Worm (Caenorhabditis elegans) whole organism, L1 larva: ENCODE results near the gene wrt-3.

Experiments used
- C34B4.2 ChIP-seq: sonication (generic microtip); optimal IDR thresholded peaks from 2 replicates; lab custom pipeline; 2017; ENCODE audit warnings: mild to moderate bottlenecking, missing genetic modification characterization, missing compliant biosample characterization
- F16B12.6 ChIP-seq: fragments of 150-350 bp; optimal IDR thresholded peaks from 2 replicates; lab custom pipeline; 2014; ENCODE audit warnings: missing biosample characterization, missing genetic modification characterization
- aha-1 ChIP-seq: fragments of 150-350 bp; optimal IDR thresholded peaks from 2 replicates; lab custom pipeline; 2014; ENCODE audit warnings: missing biosample characterization, missing genetic modification characterization
- alr-1 ChIP-seq: fragments of 200-800 bp; sonication (Bioruptor generic); optimal IDR thresholded peaks from 2 replicates; lab custom pipeline; 2018; ENCODE audit warnings: borderline replicate concordance, mild to moderate bottlenecking, missing genetic modification characterization, missing compliant biosample characterization
- ama-1 ChIP-seq: fragments of 150-350 bp; optimal IDR thresholded peaks from 2 replicates; lab custom pipeline; 2014
- blmp-1 ChIP-seq: fragments of 150-350 bp; optimal IDR thresholded peaks from 2 replicates; lab custom pipeline; 2014; ENCODE audit warnings: missing biosample characterization, missing genetic modification characterization
- ceh-63 ChIP-seq: fragments of 200-800 bp; sonication (Bioruptor generic); optimal IDR thresholded peaks from 2 replicates; lab custom pipeline; 2018; ENCODE audit warnings: mild to moderate bottlenecking, missing genetic modification characterization, missing compliant biosample characterization
- ceh-8 ChIP-seq: fragments of 200-800 bp; sonication (Bioruptor generic); optimal IDR thresholded peaks from 2 replicates; lab custom pipeline; 2018; ENCODE audit warnings: mild to moderate bottlenecking, missing genetic modification characterization, moderate library complexity, missing compliant biosample characterization
- ceh-82 ChIP-seq, 3 experiments: fragments of 150-350 bp in 1 of 3; sonication (generic microtip) in 2 of 3; optimal IDR thresholded peaks; 2 replicates each; lab custom pipeline; 2014 to 2017; ENCODE audit warnings: missing biosample characterization in 3 of 3, missing genetic modification characterization in 3 of 3
- ceh-88 ChIP-seq: fragments of 200-800 bp; sonication (Bioruptor generic); IDR thresholded peaks from 2 replicates; pipeline ENCODE4 v1.3.6; 2022; ENCODE audit warnings: missing genetic modification characterization, missing compliant biosample characterization
- ceh-90 ChIP-seq: sonication (generic microtip); optimal IDR thresholded peaks from 2 replicates; lab custom pipeline; 2016; ENCODE audit warnings: missing genetic modification characterization, missing compliant biosample characterization
- efl-1 ChIP-seq, 4 experiments: fragments of 150-350 bp; optimal IDR thresholded peaks in 3 of 4; peaks in 1 of 4; 1 replicate in 1 of 4; 2 replicates in 3 of 4; lab custom pipeline; 2014; ENCODE audit warnings: missing biosample characterization in 2 of 4, missing genetic modification characterization in 2 of 4, missing genetic modification reagents in 2 of 4
- efl-3 ChIP-seq: fragments of 200-800 bp; sonication (Bioruptor generic); optimal IDR thresholded peaks from 2 replicates; lab custom pipeline; 2018; ENCODE audit warnings: mild to moderate bottlenecking, missing genetic modification characterization, missing compliant biosample characterization
- egl-13 ChIP-seq: sonication (generic microtip); optimal IDR thresholded peaks from 2 replicates; lab custom pipeline; 2016; ENCODE audit warnings: missing genotype, missing genetic modification reagents, missing genetic modification characterization, missing compliant biosample characterization
- elt-2 ChIP-seq: sonication (generic microtip); optimal IDR thresholded peaks from 2 replicates; lab custom pipeline; 2016; ENCODE audit warnings: missing genetic modification characterization, mild to moderate bottlenecking, inconsistent platforms, missing compliant biosample characterization, missing genetic modification reagents
- ets-5 ChIP-seq: fragments of 200-800 bp; sonication (Bioruptor generic); IDR thresholded peaks from 2 replicates; pipeline ENCODE4 v1.3.6; 2022; ENCODE audit warnings: missing genetic modification characterization, missing compliant biosample characterization
- fos-1 ChIP-seq: fragments of 150-350 bp; optimal IDR thresholded peaks from 2 replicates; lab custom pipeline; 2014; ENCODE audit warnings: missing biosample characterization, missing genetic modification characterization
- grh-1 ChIP-seq: fragments of 200-800 bp; sonication (Bioruptor generic); IDR thresholded peaks from 2 replicates; pipeline ENCODE4 v1.3.6; 2022; ENCODE audit warnings: missing genetic modification reagents, missing genetic modification characterization, missing compliant biosample characterization
- hlh-4 ChIP-seq: sonication (generic microtip); optimal IDR thresholded peaks from 2 replicates; lab custom pipeline; 2016; ENCODE audit warnings: mild to moderate bottlenecking, missing genetic modification characterization, missing compliant biosample characterization
- hpl-2 ChIP-seq: fragments of 150-350 bp; optimal IDR thresholded peaks from 2 replicates; lab custom pipeline; 2014; ENCODE audit warnings: missing biosample characterization, missing genetic modification reagents, missing genetic modification characterization
- isw-1 ChIP-seq: fragments of 200-800 bp; sonication (Bioruptor generic); IDR thresholded peaks from 2 replicates; pipeline ENCODE4 v1.3.6; 2022; ENCODE audit warnings: missing genetic modification characterization, missing compliant biosample characterization
- jun-1 ChIP-seq: fragments of 150-350 bp; optimal IDR thresholded peaks from 2 replicates; lab custom pipeline; 2014; ENCODE audit warnings: missing biosample characterization, missing genetic modification reagents, missing genetic modification characterization
- lin-14 ChIP-seq: fragments of 200-800 bp; sonication (Bioruptor generic); optimal IDR thresholded peaks from 2 replicates; lab custom pipeline; 2018; ENCODE audit warnings: mild to moderate bottlenecking, missing genetic modification characterization, moderate library complexity, missing compliant biosample characterization
- lin-15B ChIP-seq: fragments of 150-350 bp; sonication (generic microtip); optimal IDR thresholded peaks from 3 replicates; lab custom pipeline; 2014; ENCODE audit warnings: missing biosample characterization, missing genetic modification characterization
- lin-39 ChIP-seq: fragments of 150-350 bp; optimal IDR thresholded peaks from 2 replicates; lab custom pipeline; 2014; ENCODE audit warnings: missing biosample characterization, missing genetic modification reagents, missing genetic modification characterization
- lir-3 ChIP-seq: sonication (generic microtip); optimal IDR thresholded peaks from 2 replicates; lab custom pipeline; 2016; ENCODE audit warnings: mild to moderate bottlenecking, missing genetic modification characterization, moderate library complexity, missing compliant biosample characterization; ENCODE audit not compliant: poor library complexity
- lsy-2 ChIP-seq, 2 experiments: fragments of 150-350 bp; optimal IDR thresholded peaks; 2 replicates each; lab custom pipeline; 2014; ENCODE audit warnings: missing biosample characterization in 2 of 2, missing genetic modification characterization in 2 of 2
- mab-9 ChIP-seq: fragments of 200-800 bp; sonication (Bioruptor generic); IDR thresholded peaks from 2 replicates; pipeline ENCODE4 v1.3.6; 2022; ENCODE audit warnings: missing genetic modification reagents, missing genetic modification characterization, missing compliant biosample characterization
- mdl-1 ChIP-seq, 2 experiments: fragments of 150-350 bp; optimal IDR thresholded peaks; 2 replicates each; lab custom pipeline; 2014 to 2017; ENCODE audit warnings: missing biosample characterization in 2 of 2, missing genetic modification characterization in 2 of 2, inconsistent platforms in 1 of 2
- nhr-12 ChIP-seq: sonication (generic microtip); optimal IDR thresholded peaks from 2 replicates; lab custom pipeline; 2017; ENCODE audit warnings: missing biosample characterization, missing genetic modification characterization
- nhr-19 ChIP-seq: fragments of 200-800 bp; sonication (Bioruptor generic); conservative IDR thresholded peaks from 2 replicates; pipeline ENCODE4 v1.3.6; 2022; ENCODE audit warnings: missing genetic modification characterization, missing compliant biosample characterization
- nhr-47 ChIP-seq: sonication (generic microtip); optimal IDR thresholded peaks from 2 replicates; lab custom pipeline; 2016; ENCODE audit warnings: mild to moderate bottlenecking, missing genetic modification characterization, moderate library complexity, missing compliant biosample characterization
- nhr-71 ChIP-seq: sonication (generic microtip); optimal IDR thresholded peaks from 2 replicates; lab custom pipeline; 2016; ENCODE audit warnings: mild to moderate bottlenecking, missing genetic modification characterization, moderate library complexity, missing compliant biosample characterization
- nhr-76 ChIP-seq: sonication (generic microtip); optimal IDR thresholded peaks from 2 replicates; lab custom pipeline; 2017; ENCODE audit warnings: missing biosample characterization, missing genetic modification characterization
- nhr-85 ChIP-seq: sonication (generic microtip); peaks from one replicate; lab custom pipeline; 2016; ENCODE audit warnings: missing genetic modification characterization, inconsistent platforms, missing compliant biosample characterization
- nhr-90 ChIP-seq: sonication (generic microtip); optimal IDR thresholded peaks from 2 replicates; lab custom pipeline; 2016; ENCODE audit warnings: mild to moderate bottlenecking, missing genetic modification characterization, missing compliant biosample characterization; ENCODE audit not compliant: poor library complexity
- rnt-1 ChIP-seq: sonication (generic microtip); optimal IDR thresholded peaks from 2 replicates; lab custom pipeline; 2016; ENCODE audit warnings: mild to moderate bottlenecking, missing genetic modification characterization, moderate library complexity, missing compliant biosample characterization
- snpc-4 ChIP-seq: fragments of 150-350 bp; optimal IDR thresholded peaks from 2 replicates; lab custom pipeline; 2014; ENCODE audit warnings: missing biosample characterization, missing genetic modification characterization
- snu-23 ChIP-seq: sonication (generic microtip); optimal IDR thresholded peaks from 2 replicates; lab custom pipeline; 2016; ENCODE audit warnings: missing genetic modification characterization, missing compliant biosample characterization
- sup-37 ChIP-seq: fragments of 200-800 bp; sonication (Bioruptor generic); optimal IDR thresholded peaks from 2 replicates; lab custom pipeline; 2018; ENCODE audit warnings: mild to moderate bottlenecking, missing genetic modification characterization, missing compliant biosample characterization
- swsn-7 ChIP-seq: sonication (generic microtip); optimal IDR thresholded peaks from 2 replicates; lab custom pipeline; 2016; ENCODE audit warnings: missing genetic modification characterization, missing compliant biosample characterization
- tbx-2 ChIP-seq: sonication (generic microtip); optimal IDR thresholded peaks from 2 replicates; lab custom pipeline; 2016; ENCODE audit warnings: missing genetic modification characterization, missing compliant biosample characterization
- tlp-1 ChIP-seq: fragments of 150-350 bp; optimal IDR thresholded peaks from 2 replicates; lab custom pipeline; 2014; ENCODE audit warnings: missing biosample characterization, missing genetic modification characterization
- unc-62 ChIP-seq: fragments of 150-350 bp; optimal IDR thresholded peaks from 2 replicates; lab custom pipeline; 2014; ENCODE audit warnings: missing biosample characterization, missing genetic modification reagents, missing genetic modification characterization
- xbp-1 ChIP-seq: sonication (generic microtip); optimal IDR thresholded peaks from 2 replicates; lab custom pipeline; 2016; ENCODE audit warnings: missing genetic modification characterization, missing compliant biosample characterization
- ztf-11 ChIP-seq, 2 experiments: sonication (generic microtip); optimal IDR thresholded peaks; 2 replicates each; lab custom pipeline; 2016 to 2017; ENCODE audit warnings: missing genetic modification characterization in 2 of 2, missing biosample characterization in 1 of 2, missing compliant biosample characterization in 1 of 2
- ztf-4 ChIP-seq: fragments of 150-350 bp; optimal IDR thresholded peaks from 2 replicates; lab custom pipeline; 2014; ENCODE audit warnings: missing biosample characterization, missing genetic modification characterization

The wrt-3 gene

ce11 chrIV:9442106-9442532, 35.1 kb downstream of the wrt-3 start (continued):
- TF ChIP-seq efl-3 (GFP tag; lab: Kevin White, UChicago) (no peak), ets-5 (GFP tag; lab: Robert Waterston, UW) (no peak), isw-1 (GFP tag; lab: Robert Waterston, UW) (no peak), nhr-90 (tag; lab: Kevin White, UChicago) (peak; percentile 81), ztf-4 (tag; lab: Kevin White, UChicago) (no peak), jun-1 (tag; lab: Kevin White, UChicago) (peak; percentile 44), ztf-11 (tag; optimal IDR thresholded peaks at IDR 0.05; lab: Kevin White, UChicago) (no peak), hpl-2 (no peak), sup-37 (GFP tag; lab: Kevin White, UChicago) (no peak), hlh-4 (tag; lab: Kevin White, UChicago) (no peak), xbp-1 (tag; lab: Kevin White, UChicago) (peak; percentile 12), aha-1 (tag; lab: Kevin White, UChicago) (no peak), ceh-82 (tag; optimal IDR thresholded peaks at IDR 0.05; lab: Kevin White, UChicago) (no peak), lin-39 (tag; lab: Kevin White, UChicago) (no peak), alr-1 (tag; lab: Kevin White, UChicago) (no peak), grh-1 (GFP tag; lab: Robert Waterston, UW) (peak; percentile 66), egl-13 (tag; lab: Kevin White, UChicago) (no peak), ceh-63 (GFP tag; lab: Kevin White, UChicago) (no peak), F16B12.6 (tag; lab: Kevin White, UChicago) (no peak), blmp-1 (tag; lab: Kevin White, UChicago) (peak; percentile 80), nhr-19 (peak; percentile 81), mab-9 (GFP tag; lab: Robert Waterston, UW) (no peak), elt-2 (tag; lab: Kevin White, UChicago) (peak; percentile 92), unc-62 (GFP tag; lab: Kevin White, UChicago) (no peak), tlp-1 (no peak), ama-1 (lab: Kevin White, UChicago) (no peak), ceh-88 (GFP tag; lab: Robert Waterston, UW) (0 out of 2 replicates have a peak, but pooled peaks have one; percentile 38), lin-15B (tag; lab: Kevin White, UChicago) (no peak), snpc-4 (tag; lab: Kevin White, UChicago) (peak; percentile 61), tbx-2 (tag; lab: Kevin White, UChicago) (no peak), nhr-47 (peak; percentile 63), nhr-85 (tag; lab: Kevin White, UChicago) (peak; percentile 97)

- TF ChIP-seq lin-14 (GFP tag; lab: Kevin White, UChicago) (no peak), blmp-1 (tag; lab: Kevin White, UChicago) (peak; percentile 73), snu-23 (GFP tag; lab: Kevin White, UChicago) (no peak), nhr-12 (tag; lab: Kevin White, UChicago) (no peak), ceh-88 (GFP tag; lab: Robert Waterston, UW) (no peak)
Measured at ce11 chrIV:9441391-9441790, 35.9 kb downstream of the wrt-3 start.

ce11 chrIV:9440880-9441336, 36.3 kb downstream of the wrt-3 start, which contains the start of gene idh-1:
idh-1 (minus strand) TSS chrIV:9441107.
- TF ChIP-seq ztf-4 (tag; lab: Kevin White, UChicago) (no peak), ama-1 (lab: Kevin White, UChicago) (peak; percentile 85), nhr-12 (tag; lab: Kevin White, UChicago) (no peak), efl-1 (optimal IDR thresholded peaks at IDR 0.05; lab: Kevin White, UChicago) (peak; percentile 80 to 88), efl-1 (GFP tag; optimal IDR thresholded peaks at IDR 0.05 in 1 of 2; lab: Kevin White, UChicago) (peak; percentile 87 to 98), lin-14 (GFP tag; lab: Kevin White, UChicago) (peak; percentile 90), F16B12.6 (tag; lab: Kevin White, UChicago) (peak; percentile 65), nhr-19 (no peak; the same call in 1 of the 2 replicates), rnt-1 (tag; lab: Kevin White, UChicago) (peak; percentile 59), C34B4.2 (tag; lab: Kevin White, UChicago) (no peak), snu-23 (GFP tag; lab: Kevin White, UChicago) (peak; percentile 70), ets-5 (GFP tag; lab: Robert Waterston, UW) (no peak), jun-1 (tag; lab: Kevin White, UChicago) (no peak), mdl-1 (tag; optimal IDR thresholded peaks at IDR 0.05; lab: Kevin White, UChicago) (peak in 1 of 2 experiments; percentile 31), lin-39 (tag; lab: Kevin White, UChicago) (no peak), nhr-71 (tag; lab: Kevin White, UChicago) (peak; percentile 75), isw-1 (GFP tag; lab: Robert Waterston, UW) (no peak), efl-3 (GFP tag; lab: Kevin White, UChicago) (no peak), lir-3 (tag; lab: Kevin White, UChicago) (no peak), nhr-76 (tag; lab: Kevin White, UChicago) (no peak), swsn-7 (tag; lab: Kevin White, UChicago) (peak; percentile 13), lsy-2 (tag; optimal IDR thresholded peaks at IDR 0.05; lab: Kevin White, UChicago) (peak; percentile 32 to 42), ceh-8 (no peak), ceh-90 (tag; lab: Kevin White, UChicago) (no peak), fos-1 (tag; lab: Kevin White, UChicago) (no peak)
